Worm (Caenorhabditis elegans) whole organism, L2 larva: ENCODE data around the gene F54E2.2.

Experiments
- R02D3.7 ChIP-seq: fragments of 150-350 bp; optimal IDR thresholded peaks from 2 replicates; lab custom pipeline; 2014; ENCODE audit warnings: missing biosample characterization, missing genetic modification characterization
- egl-27 ChIP-seq: sonication (generic microtip); optimal IDR thresholded peaks from 3 replicates; lab custom pipeline; 2017; ENCODE audit warnings: missing biosample characterization, missing genetic modification reagents, missing genetic modification characterization
- elt-3 ChIP-seq: sonication (generic microtip); optimal IDR thresholded peaks from 2 replicates; lab custom pipeline; 2017; ENCODE audit warnings: missing biosample characterization, missing genetic modification characterization
- mab-5 ChIP-seq: fragments of 150-350 bp; optimal IDR thresholded peaks from 2 replicates; lab custom pipeline; 2014; ENCODE audit warnings: missing biosample characterization, missing genetic modification characterization
- mdl-1 ChIP-seq, 2 experiments: fragments of 150-350 bp in 1 of 2; sonication (generic microtip) in 1 of 2; optimal IDR thresholded peaks; 2 replicates each; lab custom pipeline; 2017; ENCODE audit warnings: missing biosample characterization in 2 of 2, missing genetic modification characterization in 2 of 2
- nhr-77 ChIP-seq: fragments of 150-350 bp; optimal IDR thresholded peaks from 2 replicates; lab custom pipeline; 2014; ENCODE audit warnings: missing biosample characterization, missing genetic modification characterization
- unc-55 ChIP-seq: fragments of 150-350 bp; sonication (generic microtip); optimal IDR thresholded peaks from 3 replicates; lab custom pipeline; 2014; ENCODE audit warnings: missing biosample characterization, missing genetic modification reagents, missing genetic modification characterization
- ztf-11 ChIP-seq: sonication (generic microtip); optimal IDR thresholded peaks from 2 replicates; lab custom pipeline; 2017; ENCODE audit warnings: missing biosample characterization, missing genetic modification characterization

ce11 chrV:2761470-2761869 is 34.6 kb upstream of the F54E2.2 start:
- no peak for TF ChIP-seq nhr-77 (tag; lab: Kevin White, UChicago)
- TF ChIP-seq R02D3.7 (tag; lab: Kevin White, UChicago) = no peak
- TF ChIP-seq unc-55 (GFP tag; lab: Kevin White, UChicago) = no peak
- TF ChIP-seq mab-5 (tag; lab: Kevin White, UChicago) = no peak
- TF ChIP-seq egl-27 (tag; lab: Kevin White, UChicago) = no peak
- no peak for TF ChIP-seq elt-3
- TF ChIP-seq mdl-1 (tag; optimal IDR thresholded peaks at IDR 0.05; lab: Kevin White, UChicago) = no peak
- no peak for TF ChIP-seq ztf-11 (tag; lab: Kevin White, UChicago)
